Worm (Caenorhabditis elegans): Measurements from ENCODE around the gene vamp-7.
A peak's percentile ranks its signal among the peaks of the same experiment; 100 is the strongest.

Gene vamp-7

ce11 chrIV:2654965-2655364 is 47.1 kb downstream of the vamp-7 start:
- TF ChIP-seq Y48G9A.11 (GFP tag; IDR thresholded peaks at IDR 0.05) = peak; percentile 89
- peak; percentile 52 for TF ChIP-seq unc-130 (GFP tag; optimal IDR thresholded peaks at IDR 0.05)
- TF ChIP-seq lin-13 (GFP tag; optimal IDR thresholded peaks at IDR 0.05) = peak; percentile 34
- no peak for TF ChIP-seq lsy-2 (tag; optimal IDR thresholded peaks at IDR 0.05)
- no peak for TF ChIP-seq T26A8.4 (GFP tag; IDR thresholded peaks at IDR 0.05)
- no peak for TF ChIP-seq spr-3 (GFP tag; optimal IDR thresholded peaks at IDR 0.05)
- TF ChIP-seq ceh-44 (GFP tag; IDR thresholded peaks at IDR 0.05) = 0 out of 2 replicates have a peak, but pooled peaks have one; percentile 3
- TF ChIP-seq hif-1 (tag; optimal IDR thresholded peaks at IDR 0.05) = no peak
- TF ChIP-seq ctbp-1 (GFP tag; IDR thresholded peaks at IDR 0.05) = no peak
- TF ChIP-seq snpc-4 (tag; optimal IDR thresholded peaks at IDR 0.05) = no peak
- TF ChIP-seq mdt-29 (GFP tag; IDR thresholded peaks at IDR 0.05) = peak; percentile 67; the same call in 1 of the 2 replicates
- no peak for TF ChIP-seq nhr-102 (tag; optimal IDR thresholded peaks at IDR 0.05)
- peak; percentile 87 for TF ChIP-seq lin-38 (GFP tag; IDR thresholded peaks at IDR 0.05)
- no peak for TF ChIP-seq tra-1 (GFP tag; IDR thresholded peaks at IDR 0.05)
- TF ChIP-seq lim-7 (GFP tag; IDR thresholded peaks at IDR 0.05) = 0 out of 2 replicates have a peak, but pooled peaks have one; percentile 20
- TF ChIP-seq mes-2 (tag; optimal IDR thresholded peaks at IDR 0.05; ENCODE audit: poor library complexity, severe bottlenecking) = peak; percentile 10
- TF ChIP-seq D1046.2 (GFP tag; IDR thresholded peaks at IDR 0.05) = no peak
- TF ChIP-seq daf-12 (tag; optimal IDR thresholded peaks at IDR 0.05) = no peak
- peak; percentile 75; the same call in 1 of the 2 replicates for TF ChIP-seq snpc-1.2 (GFP tag; IDR thresholded peaks at IDR 0.05)
- TF ChIP-seq egl-43 (GFP tag; IDR thresholded peaks at IDR 0.05) = peak; percentile 34; the same call in 1 of the 2 replicates
- no peak for TF ChIP-seq nhr-6 (tag; optimal IDR thresholded peaks at IDR 0.05)
- TF ChIP-seq arid-1 (GFP tag; conservative IDR thresholded peaks at IDR 0.05) = 0 out of 2 replicates have a peak, but pooled peaks have one; percentile 25
- peak; percentile 72 for TF ChIP-seq F49E8.2 (tag; optimal IDR thresholded peaks at IDR 0.05; ENCODE audit: borderline replicate concordance)
- no peak for TF ChIP-seq cey-2 (tag; optimal IDR thresholded peaks at IDR 0.05; ENCODE audit: borderline replicate concordance, insufficient read depth)
- TF ChIP-seq saeg-2 (GFP tag; IDR thresholded peaks at IDR 0.05) = no peak
- no peak for TF ChIP-seq dmd-8 (GFP tag; IDR thresholded peaks at IDR 0.05)

DNA sequence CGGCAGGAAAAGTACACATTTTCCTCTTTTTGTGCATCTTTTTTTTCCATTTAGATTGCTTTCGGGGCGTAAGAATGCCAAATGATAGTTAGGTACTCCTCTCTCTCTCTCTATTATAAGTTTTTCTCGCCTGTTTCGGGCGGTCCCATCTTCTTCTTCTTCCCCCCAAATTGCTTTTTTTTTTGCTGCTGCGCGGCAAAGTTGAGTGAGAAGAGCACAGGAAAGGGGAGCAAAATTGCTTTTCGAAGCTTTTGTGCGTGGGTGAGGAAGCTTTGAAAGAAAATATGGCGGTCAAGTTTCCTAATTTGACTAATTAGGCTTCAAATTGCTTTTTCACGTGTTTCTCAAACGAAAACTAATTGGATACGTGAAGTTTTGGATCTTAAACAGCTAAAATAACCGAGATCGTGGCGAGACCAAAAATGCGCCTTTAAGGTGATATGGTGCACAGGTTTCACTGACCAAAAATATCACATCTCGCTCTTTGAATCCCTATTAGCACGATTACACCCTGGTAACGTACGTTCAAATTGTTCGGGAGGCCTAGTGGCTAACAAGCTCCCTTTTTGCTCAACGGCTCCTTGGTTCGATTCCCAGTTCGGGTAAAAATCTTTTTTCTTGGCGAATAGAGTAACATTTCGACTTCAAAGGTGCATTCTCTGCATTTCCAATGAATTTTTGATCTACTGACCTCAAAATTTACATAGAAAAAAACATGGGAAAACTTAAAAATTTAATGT is 48.7 kb downstream of the vamp-7 start:
- TF ChIP-seq tra-1 (GFP tag; IDR thresholded peaks at IDR 0.05) (no peak), T20F7.1 (GFP tag; optimal IDR thresholded peaks at IDR 0.05) (no peak), vab-7 (GFP tag; IDR thresholded peaks at IDR 0.05) (0 out of 2 replicates have a peak, but pooled peaks have one; percentile 40), ceh-32 (tag; optimal IDR thresholded peaks at IDR 0.05; ENCODE audit: poor library complexity) (no peak), unc-39 (tag; optimal IDR thresholded peaks at IDR 0.05) (no peak), arid-1 (GFP tag; conservative IDR thresholded peaks at IDR 0.05) (no peak), F37D6.2 (tag; optimal IDR thresholded peaks at IDR 0.05) (no peak), pha-4 (GFP tag; IDR thresholded peaks at IDR 0.05) (no peak; the same call in 1 of the 2 replicates), pha-4 (tag; optimal IDR thresholded peaks at IDR 0.05) (no peak), lin-38 (GFP tag; IDR thresholded peaks at IDR 0.05) (peak; percentile 39), zip-2 (tag; optimal IDR thresholded peaks at IDR 0.05) (no peak), mes-2 (tag; optimal IDR thresholded peaks at IDR 0.05; ENCODE audit: poor library complexity, severe bottlenecking) (no peak), unc-62 (GFP tag; optimal IDR thresholded peaks at IDR 0.05 in 1 of 2) (peak in 1 of 2 experiments; percentile 76), unc-62 (tag; optimal IDR thresholded peaks at IDR 0.05) (no peak), dmd-8 (GFP tag; IDR thresholded peaks at IDR 0.05) (no peak), tag-97 (GFP tag; IDR thresholded peaks at IDR 0.05) (no peak), ctbp-1 (GFP tag; IDR thresholded peaks at IDR 0.05) (no peak), mep-1 (tag; optimal IDR thresholded peaks at IDR 0.05) (no peak), set-16 (GFP tag; IDR thresholded peaks at IDR 0.05) (no peak), snpc-1.2 (GFP tag; IDR thresholded peaks at IDR 0.05) (no peak), nhr-111 (GFP tag; optimal IDR thresholded peaks at IDR 0.05) (no peak), daf-19 (GFP tag; conservative IDR thresholded peaks at IDR 0.05) (no peak), nhr-102 (tag; optimal IDR thresholded peaks at IDR 0.05) (no peak), duxl-1 (tag; optimal IDR thresholded peaks at IDR 0.05; ENCODE audit: poor library complexity) (no peak), daf-16 (GFP tag; optimal IDR thresholded peaks at IDR 0.05) (no peak), daf-16 (tag; optimal IDR thresholded peaks at IDR 0.05) (peak; percentile 8), ceh-28 (tag; optimal IDR thresholded peaks at IDR 0.05) (no peak), nhr-6 (tag; optimal IDR thresholded peaks at IDR 0.05) (no peak), lim-7 (GFP tag; IDR thresholded peaks at IDR 0.05) (peak; percentile 66; the same call in 1 of the 2 replicates), snpc-4 (tag; optimal IDR thresholded peaks at IDR 0.05) (no peak), hmg-1.1 (GFP tag; IDR thresholded peaks at IDR 0.05) (no peak), attf-4 (tag; optimal IDR thresholded peaks at IDR 0.05) (no peak)

All from whole organism, L4 larva.